Fruit fly (Drosophila melanogaster): ENCODE results near the gene dsx-c73A.

Gene dsx-c73A

dm6 chr3L:16381184-16381797 is 70.5 kb downstream of the dsx-c73A start, which contains the start of gene Agpat4:
Gene Agpat4, minus strand, starts transcription at chr3L:16381570.
- TF ChIP-seq EcR (GFP tag; optimal IDR thresholded peaks at IDR 0.05) (no peak), Ets98B (GFP tag; IDR thresholded peaks at IDR 0.05) (no peak), CG17806 (tag; optimal IDR thresholded peaks at IDR 0.05) (no peak), Pif1A (GFP tag; optimal IDR thresholded peaks at IDR 0.05) (no peak), CG15710 (tag; optimal IDR thresholded peaks at IDR 0.05) (no peak), D1 (tag; optimal IDR thresholded peaks at IDR 0.05) (no peak), CG9948 (tag; optimal IDR thresholded peaks at IDR 0.05) (no peak), CG8159 (tag; optimal IDR thresholded peaks at IDR 0.05) (no peak), CG12605 (GFP tag; IDR thresholded peaks at IDR 0.05) (no peak), gl (tag; optimal IDR thresholded peaks at IDR 0.05) (no peak)

- TF ChIP-seq CG4496 (GFP tag; IDR thresholded peaks at IDR 0.05) = no peak
- TF ChIP-seq gl (tag; optimal IDR thresholded peaks at IDR 0.05) = no peak
- peak; percentile 21 for TF ChIP-seq CG8301 (tag; optimal IDR thresholded peaks at IDR 0.05)
- TF ChIP-seq CG17806 (tag; optimal IDR thresholded peaks at IDR 0.05) = no peak
- no peak for TF ChIP-seq Ets98B (GFP tag; IDR thresholded peaks at IDR 0.05)
Measured at dm6 chr3L:16380770-16381169, 71.0 kb downstream of the dsx-c73A start.

- TF ChIP-seq CG8301 (tag; optimal IDR thresholded peaks at IDR 0.05) (no peak), EcR (GFP tag; optimal IDR thresholded peaks at IDR 0.05) (peak; percentile 29), CG14655 (GFP tag; optimal IDR thresholded peaks at IDR 0.05) (no peak), Ets98B (GFP tag; IDR thresholded peaks at IDR 0.05) (no peak), CG32121 (GFP tag; IDR thresholded peaks at IDR 0.05) (no peak), rn (GFP tag; IDR thresholded peaks at IDR 0.05) (no peak), CG8159 (tag; optimal IDR thresholded peaks at IDR 0.05) (no peak), CG4496 (GFP tag; IDR thresholded peaks at IDR 0.05) (no peak), gl (tag; optimal IDR thresholded peaks at IDR 0.05) (peak; percentile 11), CG12605 (GFP tag; IDR thresholded peaks at IDR 0.05) (peak; percentile 16; the same call in 1 of the 2 replicates), Pif1A (GFP tag; optimal IDR thresholded peaks at IDR 0.05) (no peak), Pif1B (GFP tag; optimal IDR thresholded peaks at IDR 0.05) (no peak)
Measured at dm6 chr3L:16377768-16378764, 73.7 kb downstream of the dsx-c73A start, which contains the start of gene roq. Gene roq, minus strand, starts transcription at chr3L:16378566.
